Fruit fly (Drosophila melanogaster): Measurements from ENCODE around the gene CG1113.
A peak's percentile ranks its signal among the peaks of the same experiment; 100 is the strongest.

CG1113 gene

DNA sequence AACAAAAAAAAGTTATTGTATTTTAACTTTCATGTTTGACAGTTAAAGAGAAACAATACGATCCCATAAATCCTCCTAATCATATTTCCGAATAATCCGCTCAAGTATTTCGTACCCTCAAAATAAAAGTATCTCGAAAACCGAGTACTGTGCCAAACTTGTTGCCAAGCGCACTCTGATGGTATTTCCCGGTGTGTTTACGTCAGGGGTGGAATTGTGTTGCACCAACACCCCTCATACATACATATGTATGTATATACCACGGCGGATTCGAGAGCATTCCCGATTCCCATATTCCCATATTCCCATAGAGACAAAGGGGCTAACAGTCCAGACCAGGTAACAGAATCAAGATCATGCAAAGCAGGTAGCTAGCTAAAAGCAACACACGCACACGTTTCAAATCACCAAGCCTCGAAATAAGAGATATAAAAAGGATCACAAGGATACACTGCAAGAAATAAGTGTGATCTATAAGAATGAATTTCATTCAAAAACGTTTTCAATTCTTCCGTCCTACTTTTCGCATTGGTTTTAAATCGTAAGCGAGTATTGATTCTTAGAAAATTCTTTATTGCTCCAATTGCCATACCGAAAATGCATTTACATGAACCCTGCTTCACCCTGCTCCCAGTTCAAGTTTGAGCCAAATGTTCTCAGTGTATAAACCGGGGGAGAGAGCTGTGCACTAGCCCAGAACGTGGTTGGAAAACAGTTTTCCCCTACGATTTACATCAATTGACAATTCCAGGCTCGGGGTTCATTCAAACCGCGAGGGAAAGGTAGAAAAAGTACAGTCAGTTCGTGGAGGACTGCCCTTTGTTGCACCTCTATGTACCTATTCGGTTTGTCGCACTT, 40.8 kb upstream of the CG1113 start (continued):
- TF ChIP-seq NK7.1 (GFP tag; optimal IDR thresholded peaks at IDR 0.05) (peak; percentile 29), Chrac-16 (GFP tag; optimal IDR thresholded peaks at IDR 0.05) (peak; percentile 84), CG10543 (GFP tag; optimal IDR thresholded peaks at IDR 0.05) (peak; percentile 6), inv (GFP tag; IDR thresholded peaks at IDR 0.05; ENCODE audit: partially characterized antibody) (no peak), CG3065 (GFP tag; optimal IDR thresholded peaks at IDR 0.05) (peak; percentile 58), Ptx1 (GFP tag; IDR thresholded peaks at IDR 0.05) (peak; percentile 28; the same call in 1 of the 2 replicates), psq (GFP tag; optimal IDR thresholded peaks at IDR 0.05) (no peak), CG15479 (GFP tag; optimal IDR thresholded peaks at IDR 0.05) (peak; percentile 97), row (GFP tag; IDR thresholded peaks at IDR 0.05) (peak; percentile 87), nerfin-2 (GFP tag; IDR thresholded peaks at IDR 0.05; ENCODE audit: partially characterized antibody) (no peak), pb (GFP tag; optimal IDR thresholded peaks at IDR 0.05) (peak; percentile 74), NFAT (GFP tag; IDR thresholded peaks at IDR 0.05) (no peak), Xbp1 (GFP tag; optimal IDR thresholded peaks at IDR 0.05) (peak; percentile 74), CG12391 (tag; optimal IDR thresholded peaks at IDR 0.05) (peak; percentile 87), pho (GFP tag; optimal IDR thresholded peaks at IDR 0.05) (no peak), ara (GFP tag; IDR thresholded peaks at IDR 0.05) (peak; percentile 90), CG17912 (GFP tag; optimal IDR thresholded peaks at IDR 0.05) (no peak), CG9876 (GFP tag; optimal IDR thresholded peaks at IDR 0.05) (peak; percentile 6), nmo (GFP tag; optimal IDR thresholded peaks at IDR 0.05) (peak; percentile 85), abd-A (tag; optimal IDR thresholded peaks at IDR 0.05) (no peak), CG10979 (tag; optimal IDR thresholded peaks at IDR 0.05) (peak; percentile 95), tap (tag; optimal IDR thresholded peaks at IDR 0.05) (peak; percentile 48), ap (GFP tag; IDR thresholded peaks at IDR 0.05) (peak; percentile 40; the same call in 1 of the 2 replicates), CG14860 (GFP tag; IDR thresholded peaks at IDR 0.05; ENCODE audit: partially characterized antibody) (no peak), CG2199 (GFP tag; IDR thresholded peaks at IDR 0.05) (peak; percentile 58; the same call in 1 of the 3 replicates), CG18476 (GFP tag; optimal IDR thresholded peaks at IDR 0.05) (peak; percentile 61), az2 (GFP tag; optimal IDR thresholded peaks at IDR 0.05) (peak; percentile 81), CG31441 (GFP tag; IDR thresholded peaks at IDR 0.05) (peak; percentile 84), CG8765 (GFP tag; IDR thresholded peaks at IDR 0.05) (peak; percentile 86), nom (GFP tag; optimal IDR thresholded peaks at IDR 0.05) (peak; percentile 16), CG3163 (GFP tag; optimal IDR thresholded peaks at IDR 0.05) (peak; percentile 56), CG3995 (GFP tag; optimal IDR thresholded peaks at IDR 0.05) (no peak), sqz (GFP tag; optimal IDR thresholded peaks at IDR 0.05) (peak; percentile 61), luna (GFP tag; optimal IDR thresholded peaks at IDR 0.05) (no peak), grn (GFP tag; optimal IDR thresholded peaks at IDR 0.05) (peak; percentile 51), CG11696 (GFP tag; IDR thresholded peaks at IDR 0.05) (no peak), onecut (GFP tag; IDR thresholded peaks at IDR 0.05) (peak; percentile 66), ATbp (GFP tag; optimal IDR thresholded peaks at IDR 0.05) (peak; percentile 39), rib (GFP tag; IDR thresholded peaks at IDR 0.05) (no peak), her (GFP tag; optimal IDR thresholded peaks at IDR 0.05) (peak; percentile 66), stc (GFP tag; IDR thresholded peaks at IDR 0.05) (no peak), Dad (GFP tag; optimal IDR thresholded peaks at IDR 0.05) (peak; percentile 43), CG4730 (GFP tag; IDR thresholded peaks at IDR 0.05) (peak; percentile 57), Atf3 (GFP tag; optimal IDR thresholded peaks at IDR 0.05) (peak; percentile 68), Adf1 (GFP tag; IDR thresholded peaks at IDR 0.05) (no peak), Atf6 (GFP tag; IDR thresholded peaks at IDR 0.05) (no peak), ash1 (GFP tag; optimal IDR thresholded peaks at IDR 0.05) (no peak), tll (GFP tag; optimal IDR thresholded peaks at IDR 0.05) (peak in 1 of 2 experiments; percentile 44), crc (GFP tag; optimal IDR thresholded peaks at IDR 0.05) (peak; percentile 41)

Data from whole organism, embryonic.